Fruit fly (Drosophila melanogaster): ENCODE measurements around the gene Nep5.

The Nep5 gene

DNA sequence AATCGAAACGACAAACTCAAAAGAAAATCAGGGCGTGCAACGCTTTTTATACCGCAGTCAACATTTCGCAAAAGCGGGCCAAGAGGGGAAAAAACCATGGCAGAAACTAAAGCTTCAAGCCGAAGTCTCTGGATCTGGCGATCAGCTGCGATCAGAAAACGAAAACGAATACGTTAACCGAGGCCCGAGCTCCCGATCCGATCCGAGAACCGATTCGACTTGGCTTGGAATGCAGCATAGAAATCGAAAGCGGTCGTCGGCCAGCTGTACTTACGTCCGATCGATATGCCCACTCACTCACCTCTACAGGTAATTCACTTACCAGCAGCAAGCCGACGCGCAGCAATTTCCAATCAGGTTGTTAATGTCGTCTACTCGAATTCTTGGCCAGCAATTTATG is 27.1 kb upstream of the Nep5 start, which contains the start of gene Cpr97Eb:
Gene Cpr97Eb (minus strand): TSS at position 25 of the 400 bp plus-strand sequence.
- no peak for TF ChIP-seq tj (GFP tag; optimal IDR thresholded peaks at IDR 0.05)
- TF ChIP-seq CG7045 (GFP tag; optimal IDR thresholded peaks at IDR 0.05): no peak
- no peak for TF ChIP-seq Crg-1 (GFP tag; optimal IDR thresholded peaks at IDR 0.05)
- TF ChIP-seq Mnt (GFP tag; optimal IDR thresholded peaks at IDR 0.05): no peak
- TF ChIP-seq CG11617 (GFP tag; optimal IDR thresholded peaks at IDR 0.05): no peak
- no peak for TF ChIP-seq CG5204 (GFP tag; optimal IDR thresholded peaks at IDR 0.05)
- no peak for TF ChIP-seq CG33017 (tag; optimal IDR thresholded peaks at IDR 0.05)
- no peak for TF ChIP-seq pad (GFP tag; optimal IDR thresholded peaks at IDR 0.05)
- no peak for TF ChIP-seq CG12768 (GFP tag; optimal IDR thresholded peaks at IDR 0.05)
- no peak for TF ChIP-seq Clk (GFP tag; optimal IDR thresholded peaks at IDR 0.05)
- no peak for TF ChIP-seq toe (GFP tag; optimal IDR thresholded peaks at IDR 0.05)
- TF ChIP-seq bab1 (GFP tag; optimal IDR thresholded peaks at IDR 0.05): no peak
- TF ChIP-seq kay (GFP tag; ENCODE audit: borderline replicate concordance): no peak

DNA sequence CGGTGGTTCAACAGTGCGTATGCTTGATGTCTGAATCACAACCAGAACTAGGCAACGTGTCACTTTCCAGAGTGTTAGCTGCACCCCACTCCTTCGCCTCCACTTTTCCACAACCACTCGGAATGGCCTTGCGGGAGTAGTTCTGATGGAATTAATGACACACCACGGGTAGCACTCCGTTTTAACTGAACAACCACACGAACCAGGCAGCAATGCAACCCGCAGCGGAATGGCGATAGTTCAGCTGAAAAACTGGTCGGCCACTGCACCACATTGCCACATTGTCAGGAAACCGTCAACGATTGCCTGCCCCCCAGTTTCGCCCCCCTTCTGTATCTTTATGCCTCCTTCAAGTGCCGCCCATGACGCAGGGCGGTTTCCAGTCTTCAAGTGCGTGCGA is 23.6 kb upstream of the Nep5 start, which contains the start of gene Cpr97Ea:
Gene Cpr97Ea (minus strand): TSS at position 230 of the 400 bp plus-strand sequence.
- TF ChIP-seq CG7101 (tag; optimal IDR thresholded peaks at IDR 0.05): no peak
- TF ChIP-seq tj (GFP tag; optimal IDR thresholded peaks at IDR 0.05): no peak
- TF ChIP-seq CG14711 (tag; optimal IDR thresholded peaks at IDR 0.05): no peak
- TF ChIP-seq CG33017 (tag; optimal IDR thresholded peaks at IDR 0.05): no peak
- no peak for TF ChIP-seq Hr96 (GFP tag; optimal IDR thresholded peaks at IDR 0.05)
- no peak for TF ChIP-seq CG12768 (GFP tag; optimal IDR thresholded peaks at IDR 0.05)
- TF ChIP-seq cic (GFP tag; optimal IDR thresholded peaks at IDR 0.05): no peak
- no peak for TF ChIP-seq Mnt (GFP tag; optimal IDR thresholded peaks at IDR 0.05)
- TF ChIP-seq Clk (GFP tag; optimal IDR thresholded peaks at IDR 0.05): no peak
- no peak for TF ChIP-seq CG5204 (GFP tag; optimal IDR thresholded peaks at IDR 0.05)
- no peak for TF ChIP-seq cnc (optimal IDR thresholded peaks at IDR 0.05)
- no peak for TF ChIP-seq toe (GFP tag; optimal IDR thresholded peaks at IDR 0.05)
- no peak for TF ChIP-seq pad (GFP tag; optimal IDR thresholded peaks at IDR 0.05)
- no peak for TF ChIP-seq ovo (GFP tag; optimal IDR thresholded peaks at IDR 0.05)
- TF ChIP-seq CG11617 (GFP tag; optimal IDR thresholded peaks at IDR 0.05): no peak
- no peak for TF ChIP-seq kay (GFP tag; ENCODE audit: borderline replicate concordance)
- no peak for TF ChIP-seq CG1620 (GFP tag; optimal IDR thresholded peaks at IDR 0.05)
- TF ChIP-seq bab1 (GFP tag; optimal IDR thresholded peaks at IDR 0.05): no peak
- TF ChIP-seq CG7045 (GFP tag; optimal IDR thresholded peaks at IDR 0.05): no peak

DNA sequence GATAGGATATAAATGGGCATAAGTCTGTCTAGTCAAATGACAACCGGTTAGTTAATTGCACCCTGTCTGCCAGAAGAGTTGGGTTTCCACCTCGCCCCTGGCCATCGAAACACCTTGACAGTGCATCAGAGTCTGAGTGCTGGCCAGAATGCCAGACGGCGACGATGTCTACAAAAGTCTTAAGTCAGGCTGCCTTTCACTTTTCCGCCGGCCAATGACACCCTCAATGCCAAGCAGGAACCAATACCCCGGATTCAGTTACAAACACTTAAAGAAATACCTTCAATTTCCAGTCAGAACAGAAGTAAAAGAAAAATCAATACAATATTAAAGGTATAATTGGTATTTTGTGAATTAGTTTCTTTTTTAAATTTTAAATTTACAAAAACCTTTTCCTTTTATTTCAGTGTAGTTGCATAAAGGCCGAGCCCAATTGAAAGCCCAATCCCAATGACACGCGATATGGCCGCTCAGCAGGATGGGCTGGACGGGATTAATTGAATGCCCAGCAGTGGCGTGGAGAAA is 20.6 kb upstream of the Nep5 start:
- TF ChIP-seq Crg-1 (GFP tag; optimal IDR thresholded peaks at IDR 0.05) (no peak), CG7101 (tag; optimal IDR thresholded peaks at IDR 0.05) (no peak), Hr96 (GFP tag; optimal IDR thresholded peaks at IDR 0.05) (no peak), CG33017 (tag; optimal IDR thresholded peaks at IDR 0.05) (no peak), bab1 (GFP tag; optimal IDR thresholded peaks at IDR 0.05) (no peak), CG11617 (GFP tag; optimal IDR thresholded peaks at IDR 0.05) (no peak), cic (GFP tag; optimal IDR thresholded peaks at IDR 0.05) (no peak), Clk (GFP tag; optimal IDR thresholded peaks at IDR 0.05) (no peak), CG7045 (GFP tag; optimal IDR thresholded peaks at IDR 0.05) (no peak), kay (GFP tag; ENCODE audit: borderline replicate concordance) (no peak), CG14711 (tag; optimal IDR thresholded peaks at IDR 0.05) (no peak), CG1620 (GFP tag; optimal IDR thresholded peaks at IDR 0.05) (no peak)

DNA sequence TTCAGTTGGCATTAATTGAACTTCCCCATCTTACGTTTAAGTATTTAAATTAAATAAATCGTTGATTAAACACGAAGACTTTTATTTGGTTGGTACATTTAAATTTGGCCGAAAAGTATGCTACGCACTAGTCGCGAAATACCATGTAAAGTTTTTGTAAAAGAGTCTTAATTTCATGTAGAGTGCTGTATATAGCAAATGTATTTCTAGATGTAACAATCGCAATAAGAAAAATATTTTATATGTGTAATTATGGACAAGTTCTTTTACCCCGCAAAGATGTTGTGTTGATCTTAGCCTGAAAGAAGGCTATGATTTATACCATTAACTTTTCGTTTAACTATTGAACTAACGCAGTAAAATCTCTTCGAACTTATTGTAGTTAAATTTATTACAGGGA is 18.8 kb upstream of the Nep5 start:
- TF ChIP-seq CG14711 (tag; optimal IDR thresholded peaks at IDR 0.05) (no peak), cnc (optimal IDR thresholded peaks at IDR 0.05) (no peak), Hr96 (GFP tag; optimal IDR thresholded peaks at IDR 0.05) (no peak), CG11617 (GFP tag; optimal IDR thresholded peaks at IDR 0.05) (no peak), CG5204 (GFP tag; optimal IDR thresholded peaks at IDR 0.05) (no peak), CG7045 (GFP tag; optimal IDR thresholded peaks at IDR 0.05) (no peak), pad (GFP tag; optimal IDR thresholded peaks at IDR 0.05) (no peak), CG1620 (GFP tag; optimal IDR thresholded peaks at IDR 0.05) (no peak), bab1 (GFP tag; optimal IDR thresholded peaks at IDR 0.05) (no peak), cic (GFP tag; optimal IDR thresholded peaks at IDR 0.05) (no peak), kay (GFP tag; ENCODE audit: borderline replicate concordance) (no peak), CG7101 (tag; optimal IDR thresholded peaks at IDR 0.05) (no peak), ovo (GFP tag; optimal IDR thresholded peaks at IDR 0.05) (no peak), Mnt (GFP tag; optimal IDR thresholded peaks at IDR 0.05) (no peak), tj (GFP tag; optimal IDR thresholded peaks at IDR 0.05) (no peak), CG12768 (GFP tag; optimal IDR thresholded peaks at IDR 0.05) (no peak)

DNA sequence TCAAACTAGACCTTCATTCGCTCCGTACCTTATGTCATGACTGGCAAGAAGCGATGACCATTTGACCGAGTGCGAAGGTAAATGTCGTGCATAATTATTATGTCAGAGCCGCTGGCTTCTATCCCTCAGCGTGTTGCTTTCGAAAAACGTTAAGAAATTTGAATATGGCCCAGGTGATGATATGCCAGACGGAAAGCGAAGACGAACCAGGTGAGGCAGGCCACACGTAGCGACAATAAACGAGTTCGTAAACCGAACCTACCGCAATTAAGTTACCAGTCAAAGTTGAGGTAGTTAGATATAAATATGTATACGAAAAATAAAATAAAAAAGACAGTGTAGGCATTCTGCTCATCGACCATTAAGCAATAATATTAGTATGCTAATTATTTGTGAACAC is 12.6 kb upstream of the Nep5 start:
- TF ChIP-seq Mnt (GFP tag; optimal IDR thresholded peaks at IDR 0.05): no peak

DNA sequence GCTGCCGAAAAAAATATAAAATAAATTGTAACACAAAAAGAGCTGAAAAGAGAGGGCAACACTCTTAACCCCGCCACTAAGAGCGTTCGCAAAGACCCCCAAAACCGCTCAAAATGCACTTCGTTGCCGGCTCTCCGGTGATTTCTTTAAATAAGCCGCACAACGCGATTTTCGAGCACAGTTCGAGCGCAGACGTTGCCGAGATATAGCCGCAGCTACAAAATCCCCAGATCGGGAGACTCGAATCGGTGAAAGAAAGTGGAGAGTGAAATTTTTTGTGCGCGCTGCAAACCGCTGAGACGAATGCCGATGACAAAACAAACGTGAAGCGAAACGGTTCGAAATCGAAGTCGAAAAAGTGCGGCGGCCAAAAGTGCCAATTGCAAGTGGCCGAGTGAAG is 11.7 kb upstream of the Nep5 start, which contains the start of gene CG14257:
Gene CG14257 (plus strand): TSS at position 177 of the 400 bp plus-strand sequence.
- TF ChIP-seq toe (GFP tag; optimal IDR thresholded peaks at IDR 0.05) (no peak), bab1 (GFP tag; optimal IDR thresholded peaks at IDR 0.05) (no peak), pad (GFP tag; optimal IDR thresholded peaks at IDR 0.05) (no peak), CG1620 (GFP tag; optimal IDR thresholded peaks at IDR 0.05) (no peak), CG5204 (GFP tag; optimal IDR thresholded peaks at IDR 0.05) (no peak), ovo (GFP tag; optimal IDR thresholded peaks at IDR 0.05) (no peak), cnc (optimal IDR thresholded peaks at IDR 0.05) (no peak), CG7101 (tag; optimal IDR thresholded peaks at IDR 0.05) (no peak), CG33017 (tag; optimal IDR thresholded peaks at IDR 0.05) (no peak), CG7045 (GFP tag; optimal IDR thresholded peaks at IDR 0.05) (no peak), Mnt (GFP tag; optimal IDR thresholded peaks at IDR 0.05) (no peak), Hr96 (GFP tag; optimal IDR thresholded peaks at IDR 0.05) (no peak), kay (GFP tag; ENCODE audit: borderline replicate concordance) (no peak), Clk (GFP tag; optimal IDR thresholded peaks at IDR 0.05) (no peak)

Data from whole organism, adult.